Fruit fly (Drosophila melanogaster) whole organism, pupa: ENCODE results near the gene mxc.

ENCODE experiments used
- CG10348 ChIP-seq: fragments of 200-800 bp; sonication (Bioruptor generic); IDR thresholded peaks from 2 replicates; pipeline ENCODE4 v1.3.6; 2022; ENCODE audit warnings: missing biosample characterization, missing genetic modification characterization
- CG13204 ChIP-seq: fragments of 200-800 bp; sonication (Bioruptor generic); optimal IDR thresholded peaks from 2 replicates; lab custom pipeline; 2018; ENCODE audit warnings: missing biosample characterization, mild to moderate bottlenecking, missing genetic modification characterization, moderate library complexity
- CG32121 ChIP-seq: fragments of 200-800 bp; sonication (Bioruptor generic); IDR thresholded peaks from 2 replicates; pipeline ENCODE4 v1.3.6; 2022; ENCODE audit warnings: missing biosample characterization, missing genetic modification characterization
- CG4496 ChIP-seq: fragments of 200-800 bp; sonication (Bioruptor generic); IDR thresholded peaks from 3 replicates; pipeline ENCODE4 v1.3.6; 2022; ENCODE audit warnings: missing biosample characterization, missing genetic modification characterization
- CG8159 ChIP-seq: fragments of 200-800 bp; sonication (Bioruptor generic); optimal IDR thresholded peaks from 3 replicates; lab custom pipeline; 2018; ENCODE audit warnings: missing biosample characterization, mild to moderate bottlenecking, missing genetic modification characterization, moderate library complexity
- D1 ChIP-seq: fragments of 200-800 bp; sonication (Bioruptor generic); optimal IDR thresholded peaks from 2 replicates; lab custom pipeline; 2018; ENCODE audit warnings: missing biosample characterization, mild to moderate bottlenecking, missing genetic modification characterization, moderate library complexity
- EcR ChIP-seq: fragments of 200-800 bp; sonication (Bioruptor generic); optimal IDR thresholded peaks from 3 replicates; lab custom pipeline; 2019; ENCODE audit warnings: missing biosample characterization, missing genetic modification characterization, mild to moderate bottlenecking, moderate library complexity, missing genetic modification reagents
- Ets98B ChIP-seq: fragments of 200-800 bp; sonication (Bioruptor generic); IDR thresholded peaks from 2 replicates; pipeline ENCODE4 v1.3.6; 2022; ENCODE audit warnings: missing biosample characterization, missing genetic modification characterization
- Pif1A ChIP-seq: fragments of 200-800 bp; sonication (Bioruptor generic); optimal IDR thresholded peaks from 3 replicates; lab custom pipeline; 2016; ENCODE audit warnings: missing biosample characterization, missing genetic modification characterization
- Pif1B ChIP-seq: fragments of 200-800 bp; sonication (Bioruptor generic); optimal IDR thresholded peaks from 3 replicates; lab custom pipeline; 2016; ENCODE audit warnings: missing biosample characterization, missing genetic modification characterization
- fd96Ca ChIP-seq: fragments of 200-800 bp; sonication (Bioruptor generic); IDR thresholded peaks from 3 replicates; pipeline ENCODE4 v1.3.6; 2022; ENCODE audit warnings: missing biosample characterization, missing genetic modification characterization

dm6 chrX:9269825-9270224, 26.6 kb upstream of the mxc start, which contains the start of gene CG17440:
- TF ChIP-seq fd96Ca (GFP tag; lab: Robert Waterston, UW), result no peak
- no peak for TF ChIP-seq EcR (GFP tag; lab: Kevin White, UChicago)
- no peak for TF ChIP-seq CG8159 (tag; lab: Kevin White, UChicago)
- no peak for TF ChIP-seq CG4496 (GFP tag; lab: Robert Waterston, UW)
- no peak for TF ChIP-seq Pif1A (GFP tag; lab: Kevin White, UChicago)
- TF ChIP-seq CG13204, result no peak
- no peak for TF ChIP-seq Pif1B (GFP tag; lab: Kevin White, UChicago)
- TF ChIP-seq CG32121 (GFP tag; lab: Robert Waterston, UW), result no peak
- no peak for TF ChIP-seq D1 (tag; lab: Kevin White, UChicago)
- no peak for TF ChIP-seq Ets98B (GFP tag; lab: Robert Waterston, UW)
- TF ChIP-seq CG10348 (GFP tag; lab: Robert Waterston, UW), result no peak
